Fruit fly (Drosophila melanogaster) whole organism, embryonic: ENCODE measurements around the gene fzo.
A peak's percentile ranks its signal among the peaks of the same experiment; 100 is the strongest.

Experiments
- Bteb2 ChIP-seq: fragments of 200-800 bp; sonication (Bioruptor generic); optimal IDR thresholded peaks from 2 replicates; lab custom pipeline; 2016; ENCODE audit warnings: missing biosample characterization, missing genetic modification characterization
- CG14667 ChIP-seq: fragments of 200-800 bp; sonication (Bioruptor generic); IDR thresholded peaks from 2 replicates; pipeline ENCODE4 v1.3.6; 2022; ENCODE audit warnings: missing biosample characterization, missing genetic modification characterization
- CG7372 ChIP-seq: fragments of 200-800 bp; sonication (Bioruptor generic); IDR thresholded peaks from 2 replicates; pipeline ENCODE4 v1.3.6; 2022; ENCODE audit warnings: missing biosample characterization, missing genetic modification characterization
- Dip3 ChIP-seq: fragments of 200-800 bp; sonication (Bioruptor generic); optimal IDR thresholded peaks from 3 replicates; lab custom pipeline; 2016; ENCODE audit warnings: missing biosample characterization, missing genetic modification characterization
- chm ChIP-seq: fragments of 200-800 bp; sonication (Bioruptor generic); IDR thresholded peaks from 2 replicates; pipeline ENCODE4 v1.3.6; 2022; ENCODE audit warnings: missing biosample characterization, missing genetic modification characterization
- disco-r ChIP-seq: fragments of 200-800 bp; sonication (Bioruptor generic); optimal IDR thresholded peaks from 2 replicates; lab custom pipeline; 2016; ENCODE audit warnings: missing biosample characterization, missing genetic modification characterization
- exex ChIP-seq: fragments of 200-800 bp; sonication (Bioruptor generic); optimal IDR thresholded peaks from 4 replicates; lab custom pipeline; 2018; ENCODE audit warnings: missing biosample characterization, mild to moderate bottlenecking, missing genetic modification characterization, moderate library complexity
- fu2 ChIP-seq: fragments of 200-800 bp; sonication (Bioruptor generic); optimal IDR thresholded peaks from 2 replicates; lab custom pipeline; 2016; ENCODE audit warnings: missing biosample characterization, missing genetic modification characterization
- ttk ChIP-seq: fragments of 200-800 bp; sonication (Bioruptor generic); IDR thresholded peaks from 2 replicates; pipeline ENCODE4 v2.1.2; 2022; ENCODE audit warnings: missing biosample characterization, missing genetic modification characterization

DNA sequence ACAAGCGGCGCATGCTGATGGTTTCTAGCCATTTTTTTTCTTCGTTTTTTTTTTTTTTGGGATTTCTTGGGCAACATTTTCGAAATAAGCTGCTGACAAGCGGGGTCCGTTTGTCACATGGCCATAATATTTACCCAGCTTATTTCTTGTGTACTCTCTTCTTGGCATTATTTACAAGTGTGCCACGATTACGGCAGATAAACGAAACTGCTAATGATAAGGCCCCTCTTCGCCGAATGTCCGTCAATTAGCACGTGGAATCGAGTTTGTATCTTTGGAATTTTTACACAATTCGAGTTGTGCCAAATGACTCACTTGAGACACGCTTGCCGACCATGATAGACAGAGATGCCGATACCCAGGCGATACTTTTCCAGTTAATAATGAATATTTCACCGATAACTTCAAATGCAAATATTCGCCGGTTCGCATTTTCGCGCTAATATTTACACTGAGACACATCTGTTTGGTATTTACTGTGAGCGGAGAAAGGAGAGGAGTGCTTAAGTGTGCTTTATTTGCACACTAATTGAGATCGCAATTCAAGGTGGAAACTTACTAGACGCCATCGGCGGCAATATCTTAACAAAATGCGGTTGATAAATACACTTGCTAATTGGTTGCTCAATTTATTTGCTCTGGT is 27.3 kb downstream of the fzo start:
- TF ChIP-seq CG14667 (no peak), exex (tag; lab: Kevin White, UChicago) (peak; percentile 34), ttk (peak; percentile 7; the same call in 1 of the 2 replicates), CG7372 (GFP tag; lab: Robert Waterston, UW) (no peak), Dip3 (peak; percentile 42), chm (GFP tag; lab: Robert Waterston, UW) (no peak), Bteb2 (GFP tag; lab: Kevin White, UChicago) (peak; percentile 12), fu2 (GFP tag; lab: Kevin White, UChicago) (peak; percentile 40), disco-r (no peak)
